Worm (Caenorhabditis elegans): ENCODE data around the gene ref-2.

- TF ChIP-seq hlh-30 (tag; optimal IDR thresholded peaks at IDR 0.05; ENCODE audit: insufficient read depth) (no peak), ama-1 (optimal IDR thresholded peaks at IDR 0.05) (no peak), fkh-10 (GFP tag; optimal IDR thresholded peaks at IDR 0.05) (no peak), ahr-1 (tag; optimal IDR thresholded peaks at IDR 0.05) (no peak), ceh-9 (tag; optimal IDR thresholded peaks at IDR 0.05) (no peak)
Observed at ce11 chrX:7798248-7799020, 54.4 kb downstream of the ref-2 start, which contains the start of gene adm-4.
